Fruit fly (Drosophila melanogaster): ENCODE results near the gene DCTN6-p27.

DNA sequence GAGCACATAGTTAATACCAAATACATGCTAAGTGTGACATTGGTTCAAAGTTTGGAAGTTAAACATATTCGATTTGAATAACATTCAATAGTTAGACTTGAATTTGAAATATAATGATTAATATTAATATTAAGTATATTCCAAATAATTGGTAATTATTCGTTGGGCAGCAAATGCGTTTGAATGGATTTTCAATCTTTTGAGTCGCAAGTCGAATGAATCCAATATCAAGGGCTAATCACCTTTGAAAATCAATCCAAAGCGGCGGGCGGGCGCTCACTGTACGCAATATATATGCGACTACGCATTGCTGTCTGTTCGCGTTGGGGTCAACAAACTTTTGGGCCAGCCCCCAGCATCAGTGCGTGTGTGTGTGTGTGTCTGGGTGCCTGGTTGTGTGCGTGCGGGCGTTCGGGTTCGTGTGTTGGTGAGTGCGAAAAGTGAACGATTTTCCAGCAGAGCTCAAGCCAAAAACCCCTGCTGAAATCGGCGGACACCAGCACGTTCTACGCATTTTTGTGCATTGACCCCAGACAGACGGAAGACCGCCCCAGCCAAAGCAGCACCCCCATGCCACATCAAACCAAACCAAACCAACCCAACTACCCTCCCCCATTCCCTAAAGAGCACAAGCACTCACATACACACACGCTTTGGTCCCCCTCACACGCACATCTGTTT, 6.4 kb downstream of the DCTN6-p27 start:
- TF ChIP-seq CG13204 (GFP tag; optimal IDR thresholded peaks at IDR 0.05) (peak; percentile 19), Pif1B (GFP tag; optimal IDR thresholded peaks at IDR 0.05) (no peak), D1 (tag; optimal IDR thresholded peaks at IDR 0.05) (no peak), CG10348 (GFP tag; IDR thresholded peaks at IDR 0.05) (no peak), rn (GFP tag; IDR thresholded peaks at IDR 0.05) (no peak)

All from whole organism, pupa.